Fruit fly (Drosophila melanogaster) whole organism, embryonic: ENCODE measurements around the gene CG16749.

Experiments
- Ada2b ChIP-seq: fragments of 200-800 bp; sonication (Bioruptor generic); IDR thresholded peaks from 2 replicates; pipeline ENCODE4 v1.3.6; 2022; ENCODE audit warnings: missing biosample characterization, missing genetic modification characterization
- Antp ChIP-seq: fragments of 200-800 bp; sonication (Bioruptor generic); optimal IDR thresholded peaks from 3 replicates; lab custom pipeline; 2016; ENCODE audit warnings: missing biosample characterization, missing genetic modification characterization
- CG10209 ChIP-seq: fragments of 200-800 bp; sonication (Bioruptor generic); optimal IDR thresholded peaks from 3 replicates; lab custom pipeline; 2017; ENCODE audit warnings: missing biosample characterization, mild to moderate bottlenecking, missing genetic modification characterization, missing genetic modification reagents
- CG10267 ChIP-seq: fragments of 200-800 bp; sonication (Bioruptor generic); optimal IDR thresholded peaks from 2 replicates; lab custom pipeline; 2018; ENCODE audit warnings: missing biosample characterization, mild to moderate bottlenecking, missing genetic modification characterization, moderate library complexity
- CG11093 ChIP-seq: fragments of 200-800 bp; sonication (Bioruptor generic); IDR thresholded peaks from 3 replicates; pipeline ENCODE4 v1.3.6; 2022; ENCODE audit warnings: missing biosample characterization, missing genetic modification characterization
- CG15514 ChIP-seq: fragments of 200-800 bp; sonication (Bioruptor generic); optimal IDR thresholded peaks from 3 replicates; lab custom pipeline; 2017; ENCODE audit warnings: missing biosample characterization, missing genetic modification characterization, mild to moderate bottlenecking, moderate library complexity, missing genetic modification reagents
- CG15601 ChIP-seq: fragments of 200-800 bp; sonication (Bioruptor generic); optimal IDR thresholded peaks from 3 replicates; lab custom pipeline; 2019; ENCODE audit warnings: missing biosample characterization, mild to moderate bottlenecking, missing genetic modification characterization, moderate library complexity
- CG17359 ChIP-seq: fragments of 200-800 bp; sonication (Bioruptor generic); optimal IDR thresholded peaks from 3 replicates; lab custom pipeline; 2018; ENCODE audit warnings: missing biosample characterization, mild to moderate bottlenecking, missing genetic modification characterization, moderate library complexity
- CG18011 ChIP-seq: fragments of 200-800 bp; sonication (Bioruptor generic); optimal IDR thresholded peaks from 2 replicates; lab custom pipeline; 2017; ENCODE audit warnings: missing biosample characterization, missing genetic modification characterization, mild to moderate bottlenecking, moderate library complexity, missing genotype
- CG18619 ChIP-seq: fragments of 200-800 bp; sonication (Bioruptor generic); optimal IDR thresholded peaks from 3 replicates; lab custom pipeline; 2017; ENCODE audit warnings: missing biosample characterization, mild to moderate bottlenecking, missing genetic modification characterization
- CG18764 ChIP-seq: fragments of 200-800 bp; sonication (Bioruptor generic); optimal IDR thresholded peaks from 3 replicates; lab custom pipeline; 2016; ENCODE audit warnings: missing biosample characterization, missing genetic modification characterization
- CG30431 ChIP-seq: fragments of 200-800 bp; sonication (Bioruptor generic); optimal IDR thresholded peaks from 2 replicates; lab custom pipeline; 2017; ENCODE audit warnings: missing biosample characterization, missing genetic modification characterization
- CG4360 ChIP-seq: fragments of 200-800 bp; sonication (Bioruptor generic); IDR thresholded peaks from 2 replicates; pipeline ENCODE4 v1.3.6; 2022; ENCODE audit warnings: missing biosample characterization, missing genetic modification characterization
- CG4404 ChIP-seq: fragments of 200-800 bp; sonication (Bioruptor generic); IDR thresholded peaks from 2 replicates; pipeline ENCODE4 v1.3.6; 2022; ENCODE audit warnings: missing biosample characterization, missing genetic modification characterization
- CG7745 ChIP-seq: fragments of 200-800 bp; sonication (Bioruptor generic); optimal IDR thresholded peaks from 2 replicates; lab custom pipeline; 2018; ENCODE audit warnings: missing biosample characterization, mild to moderate bottlenecking, missing genetic modification characterization, moderate library complexity
- CG8359 ChIP-seq: fragments of 200-800 bp; sonication (Bioruptor generic); optimal IDR thresholded peaks from 2 replicates; lab custom pipeline; 2017; ENCODE audit warnings: missing biosample characterization, mild to moderate bottlenecking, missing genetic modification characterization, borderline replicate concordance
- CHES-1-like ChIP-seq: fragments of 200-800 bp; sonication (Bioruptor generic); optimal IDR thresholded peaks from 2 replicates; lab custom pipeline; 2016; ENCODE audit warnings: missing biosample characterization, missing genetic modification characterization
- Camta ChIP-seq: fragments of 200-800 bp; sonication (Bioruptor generic); optimal IDR thresholded peaks from 2 replicates; lab custom pipeline; 2016; ENCODE audit warnings: missing biosample characterization, missing genetic modification characterization
- Deaf1 ChIP-seq: fragments of 200-800 bp; optimal IDR thresholded peaks from 3 replicates; lab custom pipeline; 2019; ENCODE audit warnings: missing biosample characterization, mild to moderate bottlenecking, missing genetic modification characterization, moderate library complexity
- Dfd ChIP-seq, 2 experiments: fragments of >200 bp; optimal IDR thresholded peaks; 2 replicates each; lab custom pipeline; 2017; ENCODE audit warnings: missing biosample characterization in 2 of 2, missing genetic modification characterization in 2 of 2
- Dref ChIP-seq: fragments of 200-800 bp; sonication (Bioruptor generic); IDR thresholded peaks from 2 replicates; pipeline ENCODE4 v1.3.6; 2022; ENCODE audit warnings: missing biosample characterization, missing genetic modification characterization
- Gsc ChIP-seq: fragments of 200-800 bp; sonication (Bioruptor generic); IDR thresholded peaks from 2 replicates; pipeline ENCODE4 v1.3.6; 2022; ENCODE audit warnings: missing biosample characterization, missing genetic modification characterization
- HLH54F ChIP-seq: fragments of 200-800 bp; sonication (Bioruptor generic); optimal IDR thresholded peaks from 3 replicates; lab custom pipeline; 2016; ENCODE audit warnings: missing biosample characterization, missing genetic modification characterization
- HLHmδ ChIP-seq: fragments of 200-800 bp; sonication (Bioruptor generic); optimal IDR thresholded peaks from 2 replicates; lab custom pipeline; 2018; ENCODE audit warnings: missing biosample characterization, mild to moderate bottlenecking, missing genetic modification characterization, moderate library complexity
- Hmr ChIP-seq: fragments of 200-800 bp; sonication (Bioruptor generic); optimal IDR thresholded peaks from 3 replicates; lab custom pipeline; 2017; ENCODE audit warnings: mild to moderate bottlenecking, missing biosample characterization, missing genetic modification reagents, missing genetic modification characterization
- Jarid2 ChIP-seq: fragments of 200-800 bp; sonication (Bioruptor generic); optimal IDR thresholded peaks from 3 replicates; lab custom pipeline; 2017; ENCODE audit warnings: mild to moderate bottlenecking, missing biosample characterization, missing genetic modification reagents, missing genetic modification characterization
- Poxn ChIP-seq: fragments of 200-800 bp; sonication (Bioruptor generic); IDR thresholded peaks from 2 replicates; pipeline ENCODE4 v1.3.6; 2022; ENCODE audit warnings: missing biosample characterization, missing genetic modification characterization
- Ssrp ChIP-seq: fragments of 200-800 bp; sonication (Bioruptor generic); optimal IDR thresholded peaks from 2 replicates; lab custom pipeline; 2018; ENCODE audit warnings: missing biosample characterization, mild to moderate bottlenecking, missing genetic modification characterization, moderate library complexity
- ac ChIP-seq: fragments of 200-800 bp; sonication (Bioruptor generic); optimal IDR thresholded peaks from 3 replicates; lab custom pipeline; 2017; ENCODE audit warnings: missing biosample characterization, mild to moderate bottlenecking, missing genetic modification characterization
- ap ChIP-seq: fragments of 200-800 bp; sonication (Bioruptor generic); IDR thresholded peaks from 2 replicates; pipeline ENCODE4 v1.3.6; 2022; ENCODE audit warnings: missing biosample characterization, missing genetic modification characterization
- corto ChIP-seq: fragments of 200-800 bp; sonication (Bioruptor generic); optimal IDR thresholded peaks from 2 replicates; lab custom pipeline; 2016; ENCODE audit warnings: missing biosample characterization, mild to moderate bottlenecking, missing genetic modification characterization, moderate library complexity
- crol ChIP-seq: fragments of 200-800 bp; sonication (Bioruptor generic); IDR thresholded peaks from 2 replicates; pipeline ENCODE4 v1.3.6; 2022; ENCODE audit warnings: missing biosample characterization, missing genetic modification characterization
- danr ChIP-seq: fragments of 200-800 bp; sonication (Bioruptor generic); IDR thresholded peaks from 2 replicates; pipeline ENCODE4 v1.3.6; 2022; ENCODE audit warnings: missing biosample characterization, missing genetic modification characterization
- dpn ChIP-seq, 2 experiments: fragments of 200-800 bp; sonication (Bioruptor generic); optimal IDR thresholded peaks; 3 replicates each; lab custom pipeline; 2016; ENCODE audit warnings: missing biosample characterization in 2 of 2, missing genetic modification characterization in 2 of 2
- ewg ChIP-seq: fragments of 200-800 bp; sonication (Bioruptor generic); optimal IDR thresholded peaks from 3 replicates; lab custom pipeline; 2017; ENCODE audit warnings: mild to moderate bottlenecking, missing biosample characterization, missing genetic modification reagents, missing genetic modification characterization
- fd102C ChIP-seq: fragments of 200-800 bp; sonication (Bioruptor generic); optimal IDR thresholded peaks from 2 replicates; lab custom pipeline; 2018; ENCODE audit warnings: missing biosample characterization, mild to moderate bottlenecking, missing genetic modification characterization, moderate library complexity
- kah ChIP-seq: fragments of 200-800 bp; sonication (Bioruptor generic); optimal IDR thresholded peaks from 2 replicates; lab custom pipeline; 2018; ENCODE audit warnings: missing biosample characterization, mild to moderate bottlenecking, missing genetic modification characterization
- klu ChIP-seq: fragments of 200-800 bp; sonication (Bioruptor generic); IDR thresholded peaks from 2 replicates; pipeline ENCODE4 v1.3.6; 2022; ENCODE audit warnings: missing biosample characterization, missing genetic modification characterization
- pita ChIP-seq: fragments of 200-800 bp; sonication (Bioruptor generic); optimal IDR thresholded peaks from 2 replicates; lab custom pipeline; 2017; ENCODE audit warnings: missing biosample characterization, mild to moderate bottlenecking, missing genetic modification characterization
- sc ChIP-seq, 3 experiments: fragments of >200 bp in 2 of 3; fragments of 200-800 bp in 1 of 3; sonication (Bioruptor generic) in 1 of 3; optimal IDR thresholded peaks; 2 replicates in 2 of 3; 3 replicates in 1 of 3; lab custom pipeline; 2017; ENCODE audit warnings: mild to moderate bottlenecking in 1 of 3, missing biosample characterization in 1 of 3, missing genetic modification characterization in 1 of 3, missing genetic modification reagents in 1 of 3
- schlank ChIP-seq: fragments of 200-800 bp; sonication (Bioruptor generic); optimal IDR thresholded peaks from 2 replicates; lab custom pipeline; 2018; ENCODE audit warnings: missing biosample characterization, mild to moderate bottlenecking, missing genetic modification characterization
- seq ChIP-seq: fragments of 200-800 bp; sonication (Bioruptor generic); IDR thresholded peaks from 2 replicates; pipeline ENCODE4 v1.3.6; 2022; ENCODE audit warnings: missing biosample characterization, missing genetic modification characterization
- sug ChIP-seq: fragments of 200-800 bp; optimal IDR thresholded peaks from 2 replicates; lab custom pipeline; 2019; ENCODE audit warnings: missing biosample characterization, mild to moderate bottlenecking, missing genetic modification characterization, moderate library complexity
- unpg ChIP-seq: fragments of 200-800 bp; sonication (Bioruptor generic); optimal IDR thresholded peaks from 3 replicates; lab custom pipeline; 2018; ENCODE audit warnings: missing biosample characterization, mild to moderate bottlenecking, missing genetic modification characterization, moderate library complexity
- wek ChIP-seq: fragments of 200-800 bp; sonication (Bioruptor generic); optimal IDR thresholded peaks from 3 replicates; lab custom pipeline; 2018; ENCODE audit warnings: missing biosample characterization, mild to moderate bottlenecking, missing genetic modification characterization, moderate library complexity
- wor ChIP-seq: fragments of 200-800 bp; sonication (Bioruptor generic); IDR thresholded peaks from 2 replicates; pipeline ENCODE4 v1.3.6; 2022; ENCODE audit warnings: missing biosample characterization, missing genetic modification characterization
- zen ChIP-seq: fragments of 200-800 bp; sonication (Bioruptor generic); optimal IDR thresholded peaks from 3 replicates; lab custom pipeline; 2018; ENCODE audit warnings: missing biosample characterization, mild to moderate bottlenecking, missing genetic modification characterization, moderate library complexity
- zf30C ChIP-seq: fragments of 200-800 bp; sonication (Bioruptor generic); optimal IDR thresholded peaks from 3 replicates; lab custom pipeline; 2018; ENCODE audit warnings: missing biosample characterization, mild to moderate bottlenecking, missing genetic modification characterization

Gene CG16749

DNA sequence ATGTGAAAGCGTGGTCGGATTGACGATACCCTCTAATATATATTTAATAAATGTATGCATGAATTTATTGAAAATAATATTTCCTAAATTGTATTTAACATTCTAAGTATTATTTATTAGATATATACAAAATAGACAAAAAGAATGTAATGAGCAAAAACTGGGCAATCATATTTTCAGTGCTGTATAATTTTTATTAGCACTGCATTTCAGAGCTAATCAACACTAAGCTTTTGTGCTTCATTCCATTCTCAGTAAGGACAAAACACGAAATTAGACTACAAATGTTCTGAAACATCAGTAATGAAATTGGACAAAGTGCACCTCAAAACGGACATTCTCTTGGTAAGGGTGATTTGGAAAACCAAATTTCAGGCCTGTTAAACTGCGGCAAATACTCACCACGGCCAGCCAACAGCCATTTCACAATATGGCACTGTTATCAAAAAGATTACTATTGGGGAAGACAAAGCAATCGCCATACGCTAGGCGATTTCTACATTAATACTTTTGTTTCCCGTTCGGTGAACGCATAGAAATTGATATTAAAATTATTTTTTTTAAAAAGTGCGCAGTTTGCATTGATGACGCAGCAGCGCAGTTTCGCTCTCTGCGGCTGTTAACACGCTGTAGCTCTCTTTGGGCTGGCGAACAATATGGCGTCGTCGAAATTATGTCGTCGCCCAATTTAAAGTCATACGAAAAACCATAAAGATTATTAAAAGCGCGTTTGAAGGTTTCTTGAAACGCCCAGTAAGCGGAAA is 8.9 kb upstream of the CG16749 start (continued):
- TF ChIP-seq ac: no peak
- TF ChIP-seq CG10267: peak; percentile 89
- TF ChIP-seq CG7745 (tag; lab: Kevin White, UChicago): no peak
- TF ChIP-seq fd102C (GFP tag; lab: Kevin White, UChicago): peak; percentile 29
- peak; percentile 90 for TF ChIP-seq Ssrp
- TF ChIP-seq Gsc (GFP tag; lab: Robert Waterston, UW): no peak
- TF ChIP-seq schlank (tag; lab: Kevin White, UChicago): peak; percentile 80
- TF ChIP-seq CG8359 (GFP tag; lab: Kevin White, UChicago): peak; percentile 77
- 0 out of 2 replicates have a peak, but pooled peaks have one; percentile 16 for TF ChIP-seq CG4360 (GFP tag; lab: Robert Waterston, UW)
- peak; percentile 74 for TF ChIP-seq Deaf1 (tag; lab: Kevin White, UChicago)
- peak; percentile 72 for TF ChIP-seq CG18011 (GFP tag; lab: Kevin White, UChicago)
- TF ChIP-seq CG30431 (GFP tag; lab: Kevin White, UChicago): peak; percentile 80
- TF ChIP-seq CG18619 (GFP tag; lab: Kevin White, UChicago): peak; percentile 92
- TF ChIP-seq CG11093: peak; percentile 78
- TF ChIP-seq unpg (GFP tag; lab: Kevin White, UChicago): peak; percentile 85
- peak; percentile 82 for TF ChIP-seq sug (tag; lab: Kevin White, UChicago)
- TF ChIP-seq klu (GFP tag; lab: Robert Waterston, UW): peak; percentile 72
- TF ChIP-seq CG18764 (GFP tag; lab: Kevin White, UChicago): peak; percentile 88
- no peak for TF ChIP-seq crol (GFP tag; lab: Robert Waterston, UW)
- peak; percentile 65 for TF ChIP-seq wor
- TF ChIP-seq seq (GFP tag; lab: Robert Waterston, UW): peak; percentile 74
- TF ChIP-seq Antp: peak; percentile 74
- TF ChIP-seq sc (optimal IDR thresholded peaks at IDR 0.05; lab: Kevin White, UChicago): no peak
- peak; percentile 86 for TF ChIP-seq sc (GFP tag; optimal IDR thresholded peaks at IDR 0.05; lab: Kevin White, UChicago)
- TF ChIP-seq CG10209 (GFP tag; lab: Kevin White, UChicago): peak; percentile 93
- TF ChIP-seq Jarid2 (GFP tag; lab: Kevin White, UChicago): peak; percentile 71
- no peak for TF ChIP-seq zf30C
- TF ChIP-seq Dref (GFP tag; lab: Robert Waterston, UW): no peak
- TF ChIP-seq CG15601: peak; percentile 88
- no peak for TF ChIP-seq pita (GFP tag; lab: Kevin White, UChicago)
- TF ChIP-seq kah (GFP tag; lab: Kevin White, UChicago): peak; percentile 57
- peak; percentile 75; the same call in 1 of the 2 replicates for TF ChIP-seq danr
- peak; percentile 45 for TF ChIP-seq wek (GFP tag; lab: Kevin White, UChicago)
- no peak for TF ChIP-seq Dfd (GFP tag; optimal IDR thresholded peaks at IDR 0.05; lab: Kevin White, UChicago)
- TF ChIP-seq Hmr (GFP tag; lab: Kevin White, UChicago): peak; percentile 94
- TF ChIP-seq ap (GFP tag; lab: Robert Waterston, UW): peak; percentile 58
- peak; percentile 81 for TF ChIP-seq zen
- TF ChIP-seq Ada2b (GFP tag; lab: Robert Waterston, UW): peak; percentile 75
- TF ChIP-seq corto (GFP tag; lab: Kevin White, UChicago): peak; percentile 29
- TF ChIP-seq CG4404 (GFP tag; lab: Robert Waterston, UW): peak; percentile 79
- TF ChIP-seq dpn (GFP tag; optimal IDR thresholded peaks at IDR 0.05; lab: Kevin White, UChicago): peak; percentile 74 to 91
- peak; percentile 91 for TF ChIP-seq CG17359 (tag; lab: Kevin White, UChicago)
- TF ChIP-seq CHES-1-like: peak; percentile 61
- no peak for TF ChIP-seq HLHmδ (GFP tag; lab: Kevin White, UChicago)
- peak; percentile 76 for TF ChIP-seq CG15514
- TF ChIP-seq Poxn (GFP tag; lab: Robert Waterston, UW): no peak
- TF ChIP-seq HLH54F: peak; percentile 80
- TF ChIP-seq Camta: peak; percentile 51
- peak; percentile 83 for TF ChIP-seq ewg
